Worm (Caenorhabditis elegans): ENCODE measurements around the gene ocr-3.

Gene ocr-3

ce11 chrX:15168424-15168823, at the start of gene ocr-3:
Gene ocr-3, plus strand, starts transcription at chrX:15168724.
- no peak for TF ChIP-seq ctbp-1 (GFP tag; IDR thresholded peaks at IDR 0.05)
- TF ChIP-seq lin-39 (tag; optimal IDR thresholded peaks at IDR 0.05), result no peak
- TF ChIP-seq ceh-44 (GFP tag; IDR thresholded peaks at IDR 0.05), result no peak
- no peak for TF ChIP-seq mep-1 (tag; optimal IDR thresholded peaks at IDR 0.05)
- no peak for TF ChIP-seq madf-9 (GFP tag; conservative IDR thresholded peaks at IDR 0.05)
- no peak for TF ChIP-seq ceh-32 (tag; optimal IDR thresholded peaks at IDR 0.05; ENCODE audit: poor library complexity)
- TF ChIP-seq mdt-29 (GFP tag; IDR thresholded peaks at IDR 0.05), result no peak
- no peak for TF ChIP-seq daf-16 (GFP tag; optimal IDR thresholded peaks at IDR 0.05)
- no peak for TF ChIP-seq daf-16 (tag; optimal IDR thresholded peaks at IDR 0.05)
- no peak for TF ChIP-seq T26A8.4 (GFP tag; IDR thresholded peaks at IDR 0.05)
- TF ChIP-seq nhr-10 (tag; optimal IDR thresholded peaks at IDR 0.05), result no peak

DNA sequence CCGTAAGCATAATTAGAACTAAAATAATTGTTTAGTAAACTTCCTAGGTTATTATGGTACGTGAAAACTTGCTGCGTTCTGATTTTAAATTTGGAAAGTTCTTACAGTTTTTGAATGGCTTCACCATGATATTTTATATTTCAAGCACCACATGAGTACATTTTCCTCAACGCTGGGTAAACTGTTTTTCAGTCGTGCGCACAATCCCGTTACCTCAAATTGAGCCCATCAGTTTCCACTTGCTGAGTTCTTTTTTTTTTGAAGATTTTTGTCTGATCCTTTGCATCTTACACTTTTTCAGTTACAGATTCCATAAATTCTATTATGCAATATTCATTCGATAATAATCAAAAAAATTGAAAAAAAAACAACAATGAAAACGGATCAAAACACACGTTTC, 48.0 kb upstream of the ocr-3 start:
- TF ChIP-seq aha-1 (tag) (peak; percentile 91), unc-130 (GFP tag; optimal IDR thresholded peaks at IDR 0.05) (no peak)

DNA sequence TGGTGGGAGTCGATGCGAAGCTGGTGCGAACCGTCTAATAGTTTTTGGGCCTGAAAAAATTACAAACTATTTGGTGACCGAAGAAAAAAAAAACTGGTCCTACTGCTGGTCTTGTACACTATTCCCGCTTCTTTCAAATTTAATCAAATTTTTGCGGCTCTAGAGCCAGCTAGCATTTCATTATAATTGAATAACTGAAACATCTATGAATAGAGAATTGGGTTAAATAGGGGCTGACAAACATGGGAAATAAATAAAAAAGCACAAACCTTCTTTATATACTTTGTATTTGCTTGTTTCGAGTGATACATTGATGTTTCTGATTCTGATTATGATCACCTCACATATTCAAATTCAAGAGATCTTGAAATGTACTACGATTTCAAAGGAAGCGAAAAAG, 43.4 kb upstream of the ocr-3 start:
- TF ChIP-seq ces-1 (GFP tag; optimal IDR thresholded peaks at IDR 0.05), result peak; percentile 30
- TF ChIP-seq lin-38 (GFP tag; IDR thresholded peaks at IDR 0.05), result no peak
- TF ChIP-seq fos-1 (tag; optimal IDR thresholded peaks at IDR 0.05), result no peak

- TF ChIP-seq daf-8 (GFP tag; IDR thresholded peaks at IDR 0.05) (no peak), nhr-48 (tag; optimal IDR thresholded peaks at IDR 0.05) (no peak), spr-1 (tag; optimal IDR thresholded peaks at IDR 0.05) (no peak)
Measured at ce11 chrX:15126736-15127135, 41.8 kb upstream of the ocr-3 start.

ce11 chrX:15127338-15127737, 41.2 kb upstream of the ocr-3 start:
- TF ChIP-seq zag-1 (tag; optimal IDR thresholded peaks at IDR 0.05), result no peak
- no peak for TF ChIP-seq aly-2 (tag; optimal IDR thresholded peaks at IDR 0.05)
- TF ChIP-seq saeg-2 (GFP tag; IDR thresholded peaks at IDR 0.05), result no peak
- TF ChIP-seq ztf-11 (tag; optimal IDR thresholded peaks at IDR 0.05), result no peak
- no peak for TF ChIP-seq D1046.2 (GFP tag; IDR thresholded peaks at IDR 0.05)
- TF ChIP-seq zip-11 (GFP tag; IDR thresholded peaks at IDR 0.05), result no peak
- no peak for TF ChIP-seq ama-1 (optimal IDR thresholded peaks at IDR 0.05)
- no peak for TF ChIP-seq nhr-25 (tag; optimal IDR thresholded peaks at IDR 0.05; ENCODE audit: borderline replicate concordance, insufficient read depth)
- no peak for TF ChIP-seq F49E8.2 (tag; optimal IDR thresholded peaks at IDR 0.05; ENCODE audit: borderline replicate concordance)
- peak; percentile 80 for TF ChIP-seq aha-1 (tag)
- TF ChIP-seq egl-43 (GFP tag; IDR thresholded peaks at IDR 0.05), result 0 out of 2 replicates have a peak, but pooled peaks have one; percentile 43
- TF ChIP-seq pqm-1 (tag; optimal IDR thresholded peaks at IDR 0.05), result no peak
- TF ChIP-seq Y75B8A.6 (GFP tag; IDR thresholded peaks at IDR 0.05), result no peak
- TF ChIP-seq mxl-3 (GFP tag; optimal IDR thresholded peaks at IDR 0.05), result no peak
- TF ChIP-seq set-16 (GFP tag; IDR thresholded peaks at IDR 0.05), result peak; percentile 86
- TF ChIP-seq T26A8.4 (GFP tag; IDR thresholded peaks at IDR 0.05), result no peak

DNA sequence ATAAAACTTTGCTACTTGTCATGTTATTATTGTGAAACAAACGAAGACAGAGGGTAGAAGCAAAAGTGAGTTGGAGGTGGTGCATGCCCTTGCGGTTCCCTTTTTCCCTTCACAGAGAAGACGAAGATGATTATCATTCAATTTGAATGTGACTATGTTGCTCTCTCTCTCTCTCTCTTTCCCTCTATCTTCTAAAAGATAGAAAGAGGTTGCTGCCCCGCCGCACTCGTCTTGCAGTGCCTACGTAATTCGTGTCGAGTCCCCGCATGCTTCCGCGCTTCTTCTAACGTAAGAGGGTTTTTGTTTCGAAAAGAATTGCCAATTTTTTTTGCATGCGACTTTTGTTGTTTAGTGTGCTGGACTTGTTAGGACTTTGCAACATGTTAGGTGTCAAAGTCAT, 40.3 kb upstream of the ocr-3 start:
- TF ChIP-seq nhr-102 (tag; optimal IDR thresholded peaks at IDR 0.05) (no peak), dmd-8 (GFP tag; IDR thresholded peaks at IDR 0.05) (no peak), ctbp-1 (GFP tag; IDR thresholded peaks at IDR 0.05) (peak; percentile 46; the same call in 1 of the 2 replicates), fkh-10 (GFP tag; optimal IDR thresholded peaks at IDR 0.05) (peak; percentile 45)

Measured in whole organism, L4 larva.